Worm (Caenorhabditis elegans) whole organism, late embryonic: ENCODE results near the gene Y82E9BR.6.

Experiments
- C08G9.2 ChIP-seq: sonication (generic microtip); optimal IDR thresholded peaks from 2 replicates; lab custom pipeline; 2016; ENCODE audit warnings: mild to moderate bottlenecking, missing genetic modification characterization, moderate library complexity, missing compliant biosample characterization
- C38D4.7 ChIP-seq: fragments of 200-800 bp; sonication (Bioruptor generic); optimal IDR thresholded peaks from 2 replicates; lab custom pipeline; 2018; ENCODE audit warnings: mild to moderate bottlenecking, missing genetic modification characterization, moderate library complexity, missing compliant biosample characterization
- T23F11.4 ChIP-seq: fragments of 200-800 bp; sonication (Bioruptor generic); optimal IDR thresholded peaks from 2 replicates; lab custom pipeline; 2018; ENCODE audit warnings: mild to moderate bottlenecking, missing genetic modification characterization, missing compliant biosample characterization
- Y22D7AL.16 ChIP-seq: sonication (generic microtip); optimal IDR thresholded peaks from 2 replicates; lab custom pipeline; 2016; ENCODE audit warnings: missing genetic modification characterization, missing compliant biosample characterization
- ahr-1 ChIP-seq: sonication (generic microtip); optimal IDR thresholded peaks from 2 replicates; lab custom pipeline; 2016; ENCODE audit warnings: missing genetic modification characterization, missing compliant biosample characterization
- ama-1 ChIP-seq: fragments of 150-350 bp; optimal IDR thresholded peaks from 2 replicates; lab custom pipeline; 2014
- ceh-19 ChIP-seq: fragments of 200-800 bp; sonication (Bioruptor generic); optimal IDR thresholded peaks from 2 replicates; lab custom pipeline; 2018; ENCODE audit warnings: mild to moderate bottlenecking, missing genetic modification characterization, missing compliant biosample characterization
- ceh-2 ChIP-seq: sonication (generic microtip); optimal IDR thresholded peaks from 2 replicates; lab custom pipeline; 2016; ENCODE audit warnings: missing genotype, missing genetic modification characterization, missing compliant biosample characterization
- ceh-30 ChIP-seq: fragments of 150-350 bp; optimal IDR thresholded peaks from 2 replicates; lab custom pipeline; 2014; ENCODE audit warnings: missing biosample characterization, missing genetic modification characterization
- ceh-31 ChIP-seq: sonication (generic microtip); optimal IDR thresholded peaks from 2 replicates; lab custom pipeline; 2016; ENCODE audit warnings: missing genetic modification characterization, missing compliant biosample characterization
- ceh-34 ChIP-seq: sonication (generic microtip); optimal IDR thresholded peaks from 2 replicates; lab custom pipeline; 2016; ENCODE audit warnings: mild to moderate bottlenecking, missing genetic modification characterization, missing compliant biosample characterization
- ceh-48 ChIP-seq: sonication (generic microtip); optimal IDR thresholded peaks from 2 replicates; lab custom pipeline; 2016; ENCODE audit warnings: missing genetic modification characterization, inconsistent platforms, missing compliant biosample characterization
- ceh-6 ChIP-seq: fragments of 200-800 bp; sonication (Bioruptor generic); optimal IDR thresholded peaks from 2 replicates; lab custom pipeline; 2018; ENCODE audit warnings: mild to moderate bottlenecking, missing genetic modification characterization, missing compliant biosample characterization
- ceh-9 ChIP-seq: sonication (generic microtip); optimal IDR thresholded peaks from 2 replicates; lab custom pipeline; 2016; ENCODE audit warnings: mild to moderate bottlenecking, missing genetic modification characterization, inconsistent platforms, missing compliant biosample characterization
- dmd-4 ChIP-seq: sonication (generic microtip); optimal IDR thresholded peaks from 2 replicates; lab custom pipeline; 2016; ENCODE audit warnings: borderline replicate concordance, missing genetic modification characterization, missing compliant biosample characterization
- dve-1 ChIP-seq: sonication (generic microtip); optimal IDR thresholded peaks from 2 replicates; lab custom pipeline; 2017; ENCODE audit warnings: antibody characterized with exemption, mild to moderate bottlenecking, missing genetic modification characterization, missing compliant biosample characterization
- elt-2 ChIP-seq: sonication (generic microtip); optimal IDR thresholded peaks from 2 replicates; lab custom pipeline; 2016; ENCODE audit warnings: missing genetic modification reagents, missing genetic modification characterization, missing compliant biosample characterization
- eyg-1 ChIP-seq: sonication (generic microtip); optimal IDR thresholded peaks from 2 replicates; lab custom pipeline; 2016; ENCODE audit warnings: missing genotype, missing genetic modification characterization, missing compliant biosample characterization
- fax-1 ChIP-seq: sonication (generic microtip); optimal IDR thresholded peaks from 2 replicates; lab custom pipeline; 2016; ENCODE audit warnings: missing genotype, missing genetic modification characterization, missing compliant biosample characterization
- fkh-6 ChIP-seq: sonication (generic microtip); optimal IDR thresholded peaks from 2 replicates; lab custom pipeline; 2016; ENCODE audit warnings: missing genetic modification characterization, missing compliant biosample characterization
- gmeb-2 ChIP-seq: sonication (generic microtip); optimal IDR thresholded peaks from 2 replicates; lab custom pipeline; 2016; ENCODE audit warnings: missing genetic modification characterization, inconsistent platforms, missing compliant biosample characterization
- hlh-13 ChIP-seq: fragments of 200-800 bp; sonication (Bioruptor generic); optimal IDR thresholded peaks from 2 replicates; lab custom pipeline; 2018; ENCODE audit warnings: mild to moderate bottlenecking, missing genetic modification characterization, missing compliant biosample characterization
- hlh-6 ChIP-seq: sonication (generic microtip); optimal IDR thresholded peaks from 2 replicates; lab custom pipeline; 2016; ENCODE audit warnings: missing genotype, missing genetic modification characterization, missing compliant biosample characterization
- lin-11 ChIP-seq: fragments of 200-800 bp; sonication (Bioruptor generic); optimal IDR thresholded peaks from 2 replicates; lab custom pipeline; 2018; ENCODE audit warnings: mild to moderate bottlenecking, missing genetic modification characterization, missing compliant biosample characterization
- madf-2 ChIP-seq: sonication (generic microtip); optimal IDR thresholded peaks from 2 replicates; lab custom pipeline; 2017; ENCODE audit warnings: missing genetic modification characterization, missing compliant biosample characterization
- mec-3 ChIP-seq: sonication (generic microtip); optimal IDR thresholded peaks from 2 replicates; lab custom pipeline; 2016; ENCODE audit warnings: borderline replicate concordance, missing genetic modification characterization, missing compliant biosample characterization
- nhr-232 ChIP-seq: sonication (generic microtip); optimal IDR thresholded peaks from 2 replicates; lab custom pipeline; 2016; ENCODE audit warnings: missing genetic modification characterization, missing compliant biosample characterization
- pat-9 ChIP-seq: fragments of 200-800 bp; sonication (Bioruptor generic); optimal IDR thresholded peaks from 2 replicates; lab custom pipeline; 2018; ENCODE audit warnings: mild to moderate bottlenecking, missing genetic modification characterization, moderate library complexity, missing compliant biosample characterization
- pax-1 ChIP-seq: fragments of 150-350 bp; optimal IDR thresholded peaks from 2 replicates; lab custom pipeline; 2014; ENCODE audit warnings: missing biosample characterization, missing genetic modification characterization
- ref-2 ChIP-seq: sonication (generic microtip); optimal IDR thresholded peaks from 2 replicates; lab custom pipeline; 2016; ENCODE audit warnings: missing genetic modification characterization, missing compliant biosample characterization
- syd-9 ChIP-seq: sonication (generic microtip); optimal IDR thresholded peaks from 2 replicates; lab custom pipeline; 2016; ENCODE audit warnings: mild to moderate bottlenecking, missing genetic modification characterization, moderate library complexity, missing compliant biosample characterization
- tbx-2 ChIP-seq: sonication (generic microtip); optimal IDR thresholded peaks from 2 replicates; lab custom pipeline; 2016; ENCODE audit warnings: missing genetic modification characterization, missing compliant biosample characterization
- unc-3 ChIP-seq, 2 experiments: fragments of 200-800 bp in 1 of 2; sonication (Bioruptor generic) in 1 of 2; sonication (generic microtip) in 1 of 2; conservative IDR thresholded peaks in 1 of 2; optimal IDR thresholded peaks in 1 of 2; 2 replicates each; pipeline versions ENCODE4 v1.3.6 to Lab custom; 2016 to 2022; ENCODE audit warnings: missing compliant biosample characterization in 2 of 2, missing genetic modification characterization in 2 of 2, missing genetic modification reagents in 1 of 2
- unc-55 ChIP-seq: sonication (generic microtip); optimal IDR thresholded peaks from 2 replicates; lab custom pipeline; 2017; ENCODE audit warnings: missing biosample characterization, missing genetic modification reagents, missing genetic modification characterization
- zip-5 ChIP-seq: sonication (generic microtip); optimal IDR thresholded peaks from 2 replicates; lab custom pipeline; 2016; ENCODE audit warnings: missing genetic modification characterization, missing compliant biosample characterization
- ztf-16 ChIP-seq: sonication (generic microtip); optimal IDR thresholded peaks from 2 replicates; lab custom pipeline; 2017; ENCODE audit warnings: missing genetic modification characterization, missing compliant biosample characterization

The Y82E9BR.6 gene

DNA sequence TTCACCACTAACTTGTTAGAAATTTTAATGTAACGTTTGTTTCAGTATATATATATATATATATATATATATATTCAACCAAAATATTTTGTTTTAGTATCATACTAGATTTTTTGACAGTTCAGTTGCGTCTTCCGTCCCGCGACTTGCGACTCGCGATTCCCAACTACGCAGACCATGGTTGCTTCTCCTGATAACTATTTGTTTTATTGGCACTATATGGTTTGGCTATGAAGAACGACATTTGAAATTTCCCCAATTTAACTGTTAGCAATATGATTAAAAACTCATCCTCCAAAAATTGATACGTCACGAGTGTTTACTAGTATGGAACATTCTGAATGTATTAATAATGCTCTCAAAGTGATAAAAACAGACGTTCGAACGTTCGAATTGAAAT is 3.7 kb downstream of the Y82E9BR.6 start:
- TF ChIP-seq tbx-2 (tag; lab: Kevin White, UChicago) (no peak), ref-2 (no peak), zip-5 (tag; lab: Kevin White, UChicago) (no peak), dmd-4 (tag; lab: Kevin White, UChicago) (no peak), T23F11.4 (GFP tag; lab: Kevin White, UChicago) (no peak), fkh-6 (tag; lab: Kevin White, UChicago) (no peak), ceh-19 (GFP tag; lab: Kevin White, UChicago) (no peak), ceh-34 (no peak), C38D4.7 (GFP tag; lab: Kevin White, UChicago) (no peak), ztf-16 (tag; lab: Kevin White, UChicago) (no peak), gmeb-2 (tag; lab: Kevin White, UChicago) (no peak), ceh-6 (GFP tag; lab: Kevin White, UChicago) (no peak), madf-2 (tag; lab: Kevin White, UChicago) (no peak), lin-11 (no peak)

DNA sequence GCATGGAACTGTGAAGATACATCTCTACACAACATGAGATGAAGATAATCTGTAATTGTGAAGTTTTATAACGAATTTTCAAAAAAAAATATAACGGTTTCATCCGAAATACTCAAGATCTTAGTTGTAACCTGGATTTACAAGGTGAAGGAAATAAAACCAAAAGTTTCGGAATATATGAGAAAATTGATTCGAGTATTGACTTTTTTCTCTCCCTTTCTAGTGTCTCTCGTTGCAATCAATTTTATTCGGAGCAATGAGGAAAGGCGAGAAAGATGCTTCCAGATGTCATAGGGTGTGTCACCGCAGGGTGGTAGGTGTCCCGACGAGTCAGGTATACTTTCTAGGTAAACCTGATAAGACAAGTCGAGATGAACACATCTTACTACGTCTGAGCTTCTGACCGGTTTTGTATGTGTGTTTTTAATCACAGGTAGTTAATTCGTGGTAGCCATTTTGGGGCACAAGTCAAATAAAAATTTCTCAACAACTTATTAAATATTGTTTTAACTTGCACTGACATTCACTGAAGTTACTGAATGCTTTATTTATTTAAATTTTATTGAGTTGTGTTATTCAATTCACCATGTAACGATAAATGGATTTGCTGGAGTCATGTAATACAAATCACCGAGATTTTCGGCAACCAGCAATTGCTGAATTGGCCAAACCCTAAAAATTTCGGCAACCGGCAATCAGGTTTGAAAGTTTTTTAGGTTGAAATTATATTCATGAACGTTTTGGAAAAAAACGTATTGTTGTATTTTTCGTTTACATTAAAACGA is 7.4 kb downstream of the Y82E9BR.6 start, which contains the start of gene pals-20:
TSS of gene pals-20 (minus strand) at position 51 of the 785 bp plus-strand sequence.
- no peak for TF ChIP-seq nhr-232 (tag; lab: Kevin White, UChicago)
- TF ChIP-seq unc-3 (GFP tag; conservative IDR thresholded peaks at IDR 0.05; lab: Robert Waterston, UW), result no peak
- TF ChIP-seq unc-3 (tag; optimal IDR thresholded peaks at IDR 0.05; lab: Kevin White, UChicago), result no peak
- no peak for TF ChIP-seq dve-1 (tag; lab: Kevin White, UChicago)
- no peak for TF ChIP-seq C08G9.2
- TF ChIP-seq fax-1 (tag; lab: Kevin White, UChicago), result no peak
- no peak for TF ChIP-seq madf-2 (tag; lab: Kevin White, UChicago)
- no peak for TF ChIP-seq ceh-31 (tag; lab: Kevin White, UChicago)
- TF ChIP-seq tbx-2 (tag; lab: Kevin White, UChicago), result no peak
- TF ChIP-seq Y22D7AL.16 (tag; lab: Kevin White, UChicago), result no peak
- TF ChIP-seq ceh-48 (tag; lab: Kevin White, UChicago), result no peak
- TF ChIP-seq eyg-1 (tag; lab: Kevin White, UChicago), result no peak
- TF ChIP-seq hlh-6 (tag; lab: Kevin White, UChicago), result no peak
- no peak for TF ChIP-seq ahr-1 (tag; lab: Kevin White, UChicago)

DNA sequence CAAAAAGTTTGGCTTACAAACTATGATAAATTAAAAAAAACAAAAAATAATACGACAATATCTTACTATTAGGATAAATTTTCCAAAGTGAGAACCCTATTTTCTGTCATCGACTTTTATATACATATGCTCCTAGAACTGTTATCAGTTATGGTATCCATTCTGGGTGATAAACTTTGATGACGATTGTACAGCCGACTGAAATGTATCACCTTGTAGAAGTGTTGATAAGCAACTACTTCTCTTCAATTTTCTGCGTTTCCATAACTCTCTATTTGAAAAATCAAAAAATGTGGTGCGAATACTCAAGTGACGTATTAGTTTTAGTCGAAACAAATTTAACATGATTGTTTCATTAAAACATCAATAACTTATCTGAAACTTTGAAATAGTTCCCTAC is 9.0 kb downstream of the Y82E9BR.6 start:
- no peak for TF ChIP-seq ceh-9 (tag; lab: Kevin White, UChicago)
- TF ChIP-seq madf-2 (tag; lab: Kevin White, UChicago), result no peak
- TF ChIP-seq unc-55, result no peak
- TF ChIP-seq mec-3 (tag; lab: Kevin White, UChicago), result no peak
- TF ChIP-seq elt-2 (tag; lab: Kevin White, UChicago), result peak; percentile 86
- no peak for TF ChIP-seq hlh-13 (GFP tag; lab: Kevin White, UChicago)
- TF ChIP-seq, all 69 proteins: peak for 1

DNA sequence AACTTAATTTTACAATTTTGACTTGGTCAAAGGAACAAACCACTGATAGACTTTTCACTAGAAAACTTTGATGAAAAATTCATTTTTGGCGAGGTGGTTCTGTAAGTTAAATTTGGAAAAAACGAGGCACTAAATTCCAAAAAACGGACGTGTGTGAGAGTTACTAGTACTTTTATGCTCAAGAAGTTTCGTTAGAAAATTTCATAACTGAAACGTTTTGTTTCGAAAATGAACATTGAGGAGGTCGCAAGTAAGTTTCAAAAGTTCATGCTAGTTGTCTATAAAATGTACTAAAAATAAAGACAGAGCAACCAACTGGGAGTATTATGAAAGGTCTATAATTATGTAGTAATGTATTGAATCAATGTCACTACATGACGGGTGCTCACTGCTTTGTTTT is 10.7 kb downstream of the Y82E9BR.6 start, which contains the start of gene pals-17:
TSS of gene pals-17 (minus strand) at position 101 of the 400 bp plus-strand sequence.
- TF ChIP-seq pax-1 (tag; lab: Kevin White, UChicago) (no peak), ztf-16 (tag; lab: Kevin White, UChicago) (no peak), ama-1 (no peak), ceh-30 (tag; lab: Kevin White, UChicago) (no peak), ceh-2 (tag; lab: Kevin White, UChicago) (no peak), syd-9 (tag; lab: Kevin White, UChicago) (no peak), pat-9 (tag; lab: Kevin White, UChicago) (no peak)
